Fruit fly (Drosophila melanogaster) whole organism, larva: ENCODE results near the gene tadr.
A peak's percentile ranks its signal among the peaks of the same experiment; 100 is the strongest.

Experiments used
- noc ChIP-seq: fragments of 200-800 bp; sonication (Bioruptor generic); optimal IDR thresholded peaks from 3 replicates; lab custom pipeline; 2019; ENCODE audit warnings: missing biosample characterization, mild to moderate bottlenecking, missing genetic modification characterization, moderate library complexity

tadr gene

dm6 chr2L:21062611-21063010, 12.6 kb upstream of the tadr start:
- no peak for TF ChIP-seq noc (tag; lab: Kevin White, UChicago)

dm6 chr2L:21065889-21066288, 9.3 kb upstream of the tadr start:
- no peak for TF ChIP-seq noc (tag; lab: Kevin White, UChicago)

- no peak for TF ChIP-seq noc (tag; lab: Kevin White, UChicago)
Observed at dm6 chr2L:21067137-21067536, 8.1 kb upstream of the tadr start.

DNA sequence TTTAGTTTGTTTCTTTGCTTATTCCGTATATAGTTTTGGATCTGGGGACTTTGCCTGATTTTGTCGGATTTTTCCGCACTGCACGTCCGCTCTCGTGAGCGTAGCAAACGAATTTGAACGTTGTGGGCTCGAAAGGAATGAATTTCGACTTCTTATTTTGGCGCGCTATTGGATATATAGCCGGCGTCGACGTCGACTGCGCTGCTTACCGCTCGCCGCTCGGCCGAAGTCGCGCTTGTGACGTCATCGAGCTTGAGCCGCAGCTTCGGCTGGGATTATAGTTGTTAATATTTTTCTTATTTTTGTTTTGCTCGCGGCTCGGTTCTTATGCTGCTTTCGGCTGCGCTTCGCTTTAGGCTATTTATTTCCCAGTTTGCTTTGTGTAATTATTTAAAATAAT, 5.4 kb upstream of the tadr start:
- TF ChIP-seq noc (tag; lab: Kevin White, UChicago): no peak

DNA sequence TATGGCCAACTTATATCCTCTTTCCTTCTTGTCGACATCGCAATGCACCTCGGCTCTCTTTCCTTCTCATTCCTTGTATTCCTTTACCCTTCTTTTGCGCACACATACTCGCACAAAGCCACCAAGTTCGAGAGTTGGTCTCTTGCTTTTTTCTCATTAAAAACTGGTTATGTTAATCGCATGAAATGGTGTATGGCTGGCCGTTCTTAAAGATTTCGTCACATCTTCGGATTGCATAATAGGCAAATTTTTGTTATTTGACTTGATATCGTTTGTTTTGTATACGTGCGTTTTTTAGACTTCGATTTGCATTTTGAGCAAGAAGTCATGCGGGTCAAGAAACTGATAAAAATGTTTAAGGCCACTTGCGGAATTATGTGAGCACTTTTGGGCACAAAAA, 4.4 kb upstream of the tadr start:
- no peak for TF ChIP-seq noc (tag; lab: Kevin White, UChicago)

DNA sequence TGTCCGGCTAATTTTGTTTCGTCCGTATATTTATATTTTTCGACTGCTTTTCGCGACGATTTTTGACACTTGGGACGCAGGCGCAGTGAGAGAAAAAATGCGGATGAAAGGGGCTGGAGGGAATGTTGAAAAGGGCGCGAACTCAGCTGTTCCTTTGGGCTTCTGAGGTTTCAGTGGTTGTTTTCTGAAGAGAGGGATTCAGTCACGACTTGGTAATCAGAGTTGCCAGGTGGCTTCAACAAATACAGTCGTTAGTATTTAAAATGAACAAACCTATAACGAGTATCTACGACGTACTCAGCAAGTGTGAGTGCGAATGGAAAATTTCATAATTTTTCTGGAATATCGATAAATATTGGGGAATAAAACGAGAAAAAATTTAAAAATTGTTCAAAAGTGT, 3.8 kb upstream of the tadr start, which contains the start of gene CG9265:
TSS of gene CG9265 (minus strand) at position 68 of the 400 bp plus-strand sequence.
- no peak for TF ChIP-seq noc (tag; lab: Kevin White, UChicago)

DNA sequence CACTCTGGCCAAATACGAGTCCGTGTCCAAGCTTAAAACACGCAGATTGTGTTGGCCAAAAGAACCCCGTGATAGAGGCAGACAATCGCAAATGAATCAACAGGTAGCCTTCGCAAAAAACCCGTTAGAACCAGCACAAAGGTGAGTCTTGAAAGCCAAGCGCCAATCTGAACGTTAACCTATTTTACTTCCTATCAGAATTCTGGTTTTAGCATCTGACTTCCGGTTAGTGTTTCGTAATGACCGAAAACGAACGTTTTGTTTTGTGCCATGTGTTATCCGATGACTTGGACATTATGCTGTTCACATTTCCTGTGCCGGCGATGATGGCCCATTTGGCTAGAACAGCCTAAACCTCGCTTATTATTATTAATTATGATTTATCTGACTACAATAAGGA, 2.8 kb upstream of the tadr start:
- no peak for TF ChIP-seq noc (tag; lab: Kevin White, UChicago)

dm6 chr2L:21073300-21073699, 1.9 kb upstream of the tadr start:
- no peak for TF ChIP-seq noc (tag; lab: Kevin White, UChicago)

dm6 chr2L:21073818-21074217, 1.4 kb upstream of the tadr start:
- TF ChIP-seq noc (tag; lab: Kevin White, UChicago): no peak

- no peak for TF ChIP-seq noc (tag; lab: Kevin White, UChicago)
Observed at dm6 chr2L:21077849-21078248, 2.6 kb downstream of the tadr start.

- no peak for TF ChIP-seq noc (tag; lab: Kevin White, UChicago)
Observed at dm6 chr2L:21082444-21083201, 7.4 kb downstream of the tadr start, which contains the start of gene CG33511. Gene CG33511, minus strand, starts transcription at chr2L:21082494.

DNA sequence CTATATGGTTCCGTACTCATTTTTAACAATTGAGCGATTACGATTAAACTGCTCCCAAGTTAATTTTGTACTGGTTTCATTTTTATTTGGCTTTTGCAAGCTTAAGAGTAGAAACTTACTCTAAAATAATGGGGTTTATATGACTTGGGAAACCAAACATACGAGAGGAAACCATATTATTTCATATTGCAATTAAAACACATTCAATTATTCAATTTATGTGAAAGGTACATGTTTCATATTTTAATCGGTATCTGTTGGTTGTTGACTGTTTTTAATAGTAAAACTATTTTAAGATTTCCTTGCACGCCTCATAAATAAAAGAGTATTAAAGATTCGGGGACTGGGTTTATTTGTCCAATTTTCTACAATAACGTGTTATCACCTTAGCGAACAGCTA, 9.1 kb downstream of the tadr start, which contains the start of gene CG33510:
TSS of gene CG33510 (minus strand) at position 59 of the 400 bp plus-strand sequence.
- peak; percentile 83 for TF ChIP-seq noc (tag; lab: Kevin White, UChicago)

DNA sequence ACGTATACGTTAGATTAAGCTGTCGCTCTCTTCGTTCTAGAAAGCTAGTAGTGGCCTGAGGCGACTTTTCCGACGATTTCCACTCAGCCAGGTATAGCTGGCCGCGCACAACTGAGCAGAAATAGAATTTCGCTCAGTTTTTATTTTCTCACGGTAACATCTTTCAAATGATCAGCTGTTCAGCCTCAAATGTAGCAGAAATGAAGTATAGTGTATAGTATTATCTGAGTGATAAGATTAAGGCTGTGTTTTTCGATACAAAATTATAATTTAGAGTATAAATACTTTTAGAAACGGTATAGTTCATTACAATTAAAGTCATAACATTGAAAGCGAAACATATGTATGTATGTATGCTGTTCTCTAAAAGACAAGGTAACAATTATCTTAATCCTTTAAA, 11.2 kb downstream of the tadr start, which contains the start of gene CG33509:
TSS of gene CG33509 (minus strand) at position 101 of the 400 bp plus-strand sequence.
- no peak for TF ChIP-seq noc (tag; lab: Kevin White, UChicago)

- TF ChIP-seq noc (tag; lab: Kevin White, UChicago): no peak
Observed at dm6 chr2L:21088651-21089050, 13.4 kb downstream of the tadr start, which contains the start of gene ppk13. Gene ppk13, minus strand, starts transcription at chr2L:21088751.

DNA sequence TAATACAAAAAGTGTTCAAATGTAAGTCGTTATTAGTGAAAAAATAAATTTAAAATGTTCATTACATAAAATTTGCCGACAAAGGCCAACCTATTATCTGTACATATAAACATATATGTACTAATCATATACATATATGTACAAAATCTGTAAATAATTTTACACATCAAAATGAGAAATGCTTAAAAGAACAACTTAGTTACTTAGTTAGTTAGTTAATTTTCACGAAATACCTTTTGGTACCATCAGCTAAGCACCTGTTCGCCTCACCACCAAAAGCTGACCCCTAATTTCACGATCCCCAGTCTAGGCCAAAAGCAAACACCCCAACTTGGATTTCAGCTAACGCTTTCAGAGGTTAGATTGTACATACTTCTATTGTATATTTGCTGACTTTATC, 13.9 kb downstream of the tadr start, which contains the start of gene CG9259:
TSS of gene CG9259 (plus strand) at position 301 of the 400 bp plus-strand sequence.
- TF ChIP-seq noc (tag; lab: Kevin White, UChicago): no peak

dm6 chr2L:21090958-21091357, 15.8 kb downstream of the tadr start, which contains the start of gene CG14397:
Gene CG14397, plus strand, starts transcription at chr2L:21091227.
- no peak for TF ChIP-seq noc (tag; lab: Kevin White, UChicago)

- TF ChIP-seq noc (tag; lab: Kevin White, UChicago): no peak
Observed at dm6 chr2L:21096448-21096994, 21.3 kb downstream of the tadr start, which contains the start of gene CG34136. Gene CG34136, plus strand, starts transcription at chr2L:21096922.
